Worm (Caenorhabditis elegans) whole organism, L3 larva: ENCODE data around the gene his-31.

Source experiments
- ZK546.5 ChIP-seq: sonication (generic microtip); optimal IDR thresholded peaks from 2 replicates; lab custom pipeline; 2017; ENCODE audit warnings: missing biosample characterization, missing genetic modification characterization
- aly-2 ChIP-seq: fragments of 150-350 bp; optimal IDR thresholded peaks from 2 replicates; lab custom pipeline; 2014; ENCODE audit warnings: missing biosample characterization, missing genetic modification characterization
- ama-1 ChIP-seq: fragments of 150-350 bp; optimal IDR thresholded peaks from 2 replicates; lab custom pipeline; 2018
- ceh-16 ChIP-seq: sonication (generic microtip); optimal IDR thresholded peaks from 2 replicates; lab custom pipeline; 2017; ENCODE audit warnings: missing biosample characterization, missing genetic modification characterization
- ceh-28 ChIP-seq: fragments of 150-350 bp; optimal IDR thresholded peaks from 2 replicates; lab custom pipeline; 2014; ENCODE audit warnings: missing biosample characterization, missing genetic modification reagents, missing genetic modification characterization
- ceh-82 ChIP-seq: fragments of 150-350 bp; optimal IDR thresholded peaks from 2 replicates; lab custom pipeline; 2014; ENCODE audit warnings: missing biosample characterization, missing genetic modification characterization
- ceh-9 ChIP-seq: sonication (generic microtip); optimal IDR thresholded peaks from 2 replicates; lab custom pipeline; 2018; ENCODE audit warnings: missing biosample characterization, missing genetic modification characterization
- egl-27 ChIP-seq: sonication (generic microtip); optimal IDR thresholded peaks from 4 replicates; lab custom pipeline; 2017; ENCODE audit warnings: missing biosample characterization, missing genetic modification reagents, missing genetic modification characterization
- elt-1 ChIP-seq: fragments of 150-350 bp; optimal IDR thresholded peaks from 2 replicates; lab custom pipeline; 2014; ENCODE audit warnings: missing biosample characterization, missing genetic modification characterization
- elt-2 ChIP-seq: sonication (generic microtip); optimal IDR thresholded peaks from 2 replicates; lab custom pipeline; 2016; ENCODE audit warnings: missing genetic modification reagents, mild to moderate bottlenecking, missing genetic modification characterization, missing compliant biosample characterization
- elt-3 ChIP-seq, 3 experiments: fragments of 150-350 bp in 1 of 3; sonication (generic microtip) in 2 of 3; optimal IDR thresholded peaks; 2 replicates in 2 of 3; 4 replicates in 1 of 3; lab custom pipeline; 2014 to 2017; ENCODE audit warnings: missing biosample characterization in 3 of 3, missing genetic modification characterization in 3 of 3
- eor-1 ChIP-seq, 2 experiments: fragments of 150-350 bp; optimal IDR thresholded peaks; 2 replicates each; lab custom pipeline; 2014 to 2018; ENCODE audit warnings: missing biosample characterization in 2 of 2, missing genetic modification characterization in 2 of 2
- fkh-10 ChIP-seq: sonication (generic microtip); optimal IDR thresholded peaks from 2 replicates; lab custom pipeline; 2017; ENCODE audit warnings: missing biosample characterization, missing genetic modification reagents, missing genetic modification characterization
- fkh-2 ChIP-seq: fragments of 150-350 bp; optimal IDR thresholded peaks from 2 replicates; lab custom pipeline; 2014; ENCODE audit warnings: missing biosample characterization, missing genetic modification reagents, missing genetic modification characterization
- fos-1 ChIP-seq: fragments of 150-350 bp; optimal IDR thresholded peaks from 2 replicates; lab custom pipeline; 2014; ENCODE audit warnings: missing biosample characterization, missing genetic modification characterization
- jun-1 ChIP-seq: fragments of 150-350 bp; optimal IDR thresholded peaks from 2 replicates; lab custom pipeline; 2014; ENCODE audit warnings: missing biosample characterization, missing genetic modification reagents, missing genetic modification characterization
- lin-39 ChIP-seq: fragments of 150-350 bp; optimal IDR thresholded peaks from 2 replicates; lab custom pipeline; 2018; ENCODE audit warnings: missing biosample characterization, missing genetic modification reagents, missing genetic modification characterization
- lsy-12 ChIP-seq: sonication (generic microtip); optimal IDR thresholded peaks from 2 replicates; lab custom pipeline; 2016; ENCODE audit warnings: mild to moderate bottlenecking, missing genetic modification characterization, missing compliant biosample characterization
- mml-1 ChIP-seq: fragments of 150-350 bp; sonication (generic microtip); optimal IDR thresholded peaks from 3 replicates; lab custom pipeline; 2014; ENCODE audit warnings: missing biosample characterization, missing genetic modification characterization
- nfya-1 ChIP-seq: sonication (generic microtip); optimal IDR thresholded peaks from 2 replicates; lab custom pipeline; 2017; ENCODE audit warnings: missing genetic modification characterization, mild to moderate bottlenecking, missing compliant biosample characterization, antibody characterized with exemption, moderate library complexity; ENCODE audit not compliant: insufficient read depth
- nhr-11 ChIP-seq: fragments of 150-350 bp; optimal IDR thresholded peaks from 2 replicates; lab custom pipeline; 2014; ENCODE audit warnings: missing biosample characterization, missing genetic modification characterization
- nhr-23 ChIP-seq: fragments of 150-350 bp; optimal IDR thresholded peaks from 2 replicates; lab custom pipeline; 2014; ENCODE audit warnings: missing biosample characterization, missing genetic modification reagents, missing genetic modification characterization
- nhr-237 ChIP-seq: fragments of 150-350 bp; optimal IDR thresholded peaks from 2 replicates; lab custom pipeline; 2014; ENCODE audit warnings: missing biosample characterization, missing genetic modification characterization
- nhr-25 ChIP-seq: sonication (generic microtip); optimal IDR thresholded peaks from 2 replicates; lab custom pipeline; 2017; ENCODE audit warnings: missing biosample characterization, missing genetic modification characterization
- nhr-28 ChIP-seq: fragments of 150-350 bp; optimal IDR thresholded peaks from 2 replicates; lab custom pipeline; 2014; ENCODE audit warnings: missing biosample characterization, missing genetic modification characterization
- nhr-43 ChIP-seq: sonication (generic microtip); optimal IDR thresholded peaks from 2 replicates; lab custom pipeline; 2016; ENCODE audit warnings: mild to moderate bottlenecking, missing genetic modification characterization, missing compliant biosample characterization; ENCODE audit not compliant: poor library complexity, severe bottlenecking
- nhr-67 ChIP-seq: fragments of 150-350 bp; optimal IDR thresholded peaks from 2 replicates; lab custom pipeline; 2014; ENCODE audit warnings: missing biosample characterization, missing genetic modification characterization
- nhr-77 ChIP-seq: fragments of 150-350 bp; optimal IDR thresholded peaks from 2 replicates; lab custom pipeline; 2014; ENCODE audit warnings: missing biosample characterization, missing genetic modification characterization
- pha-4 ChIP-seq: fragments of 150-350 bp; optimal IDR thresholded peaks from 2 replicates; lab custom pipeline; 2014; ENCODE audit warnings: missing biosample characterization, missing genetic modification reagents, missing genetic modification characterization
- skn-1 ChIP-seq: fragments of 150-350 bp; optimal IDR thresholded peaks from 2 replicates; lab custom pipeline; 2014; ENCODE audit warnings: missing biosample characterization, missing genetic modification characterization
- snpc-4 ChIP-seq: fragments of 150-350 bp; optimal IDR thresholded peaks from 2 replicates; lab custom pipeline; 2014; ENCODE audit warnings: missing biosample characterization, missing genetic modification characterization
- unc-39 ChIP-seq: sonication (generic microtip); optimal IDR thresholded peaks from 4 replicates; lab custom pipeline; 2017; ENCODE audit warnings: missing biosample characterization, missing genetic modification characterization
- unc-62 ChIP-seq: fragments of 150-350 bp; sonication (generic microtip); optimal IDR thresholded peaks from 4 replicates; lab custom pipeline; 2014; ENCODE audit warnings: missing biosample characterization, missing genetic modification reagents, missing genetic modification characterization

his-31 gene

DNA sequence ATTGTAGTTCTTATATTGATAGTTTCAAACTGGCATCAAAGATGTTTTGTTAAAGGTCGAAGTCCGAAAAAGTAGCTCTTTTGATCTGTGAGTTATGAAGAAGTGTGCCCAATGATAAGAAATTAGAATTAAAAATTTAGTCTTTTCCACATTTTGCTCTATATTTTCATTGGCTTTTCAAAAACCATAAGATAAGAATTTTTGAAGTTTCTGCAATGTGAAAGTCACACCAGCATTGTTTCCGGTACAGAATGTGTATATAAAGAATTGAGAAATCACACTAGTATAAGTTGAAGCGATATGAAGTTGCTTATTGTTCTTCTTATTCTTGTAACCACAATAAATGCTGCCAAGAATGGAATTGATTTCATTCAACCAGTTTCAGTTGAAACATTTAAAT, 1.3 kb downstream of the his-31 start, which contains the start of gene lys-10:
lys-10 (plus strand) TSS at position 301 of the 400 bp plus-strand sequence.
- TF ChIP-seq nhr-237 (no peak), elt-2 (tag; lab: Kevin White, UChicago) (no peak), nhr-28 (tag; lab: Kevin White, UChicago) (no peak), fkh-2 (tag; lab: Kevin White, UChicago) (no peak)

DNA sequence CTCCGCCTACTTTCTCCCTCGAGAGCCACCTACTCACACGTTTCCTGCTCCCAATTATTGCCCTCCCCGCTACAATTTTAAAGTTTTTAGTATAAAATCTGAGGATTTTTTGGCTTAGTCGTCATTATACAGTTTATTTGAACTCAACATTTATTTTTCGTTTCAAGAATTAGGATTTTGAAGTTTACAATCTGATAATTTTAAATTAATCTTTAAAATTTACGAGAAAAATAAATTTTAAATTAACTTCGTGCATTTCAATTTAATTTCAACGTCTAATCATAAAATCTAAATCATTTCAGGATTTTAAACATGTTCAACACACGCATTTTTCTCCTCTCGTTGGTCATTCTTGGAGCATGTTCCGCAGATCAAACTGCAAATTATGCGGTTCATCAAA, 4.9 kb downstream of the his-31 start, which contains the start of gene F35H10.2:
F35H10.2 (plus strand) TSS at position 301 of the 400 bp plus-strand sequence.
- TF ChIP-seq egl-27 (no peak), elt-1 (no peak), eor-1 (tag; optimal IDR thresholded peaks at IDR 0.05; lab: Kevin White, UChicago) (no peak), elt-3 (tag; optimal IDR thresholded peaks at IDR 0.05; lab: Kevin White, UChicago) (no peak), fos-1 (tag; lab: Kevin White, UChicago) (no peak), ceh-28 (tag; lab: Kevin White, UChicago) (no peak), nhr-237 (no peak), unc-62 (GFP tag; lab: Kevin White, UChicago) (no peak), nhr-23 (tag; lab: Kevin White, UChicago) (no peak)
- TF ChIP-seq, all 47 proteins: peak for 0

DNA sequence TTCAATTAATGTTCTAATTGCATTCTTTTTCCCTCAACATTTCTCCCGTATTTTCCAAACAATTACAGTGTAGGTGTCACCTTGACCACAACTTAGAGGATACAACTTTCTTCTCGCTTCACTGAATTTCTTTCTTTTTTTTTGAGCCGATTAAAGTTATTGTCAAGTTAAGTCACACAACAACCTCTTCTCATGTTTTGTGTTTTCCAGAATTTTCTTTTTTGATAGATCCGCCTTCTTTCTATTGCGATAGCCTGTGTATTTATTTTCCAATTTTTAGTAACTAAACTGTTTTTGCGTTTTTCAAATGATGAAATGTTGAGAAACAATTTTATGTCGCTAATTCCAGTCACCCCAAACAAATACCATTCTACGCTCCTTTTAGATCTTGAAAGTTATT, 8.1 kb downstream of the his-31 start, which contains the start of gene F35H10.3:
F35H10.3 (plus strand) TSS at position 301 of the 400 bp plus-strand sequence.
- no peak for TF ChIP-seq lin-39 (tag; lab: Kevin White, UChicago)
- no peak for TF ChIP-seq pha-4
- no peak for TF ChIP-seq ZK546.5 (tag; lab: Kevin White, UChicago)
- TF ChIP-seq eor-1 (tag; optimal IDR thresholded peaks at IDR 0.05; lab: Kevin White, UChicago) = no peak
- TF ChIP-seq nhr-77 = no peak
- no peak for TF ChIP-seq nhr-67
- no peak for TF ChIP-seq elt-2 (tag; lab: Kevin White, UChicago)
- no peak for TF ChIP-seq ceh-9
- no peak for TF ChIP-seq lsy-12 (tag; lab: Kevin White, UChicago)
- no peak for TF ChIP-seq fos-1 (tag; lab: Kevin White, UChicago)
- no peak for TF ChIP-seq fkh-10 (GFP tag; lab: Kevin White, UChicago)
- TF ChIP-seq nhr-11 (tag; lab: Kevin White, UChicago) = no peak
- TF ChIP-seq nhr-43 = no peak
- TF ChIP-seq snpc-4 (tag; lab: Kevin White, UChicago) = no peak
- no peak for TF ChIP-seq nfya-1 (tag; lab: Kevin White, UChicago)
- TF ChIP-seq aly-2 (tag; lab: Kevin White, UChicago) = no peak
- TF ChIP-seq ceh-82 (tag; lab: Kevin White, UChicago) = no peak
- TF ChIP-seq ama-1 (lab: Kevin White, UChicago) = no peak
- TF ChIP-seq nhr-25 (tag; lab: Kevin White, UChicago) = no peak

DNA sequence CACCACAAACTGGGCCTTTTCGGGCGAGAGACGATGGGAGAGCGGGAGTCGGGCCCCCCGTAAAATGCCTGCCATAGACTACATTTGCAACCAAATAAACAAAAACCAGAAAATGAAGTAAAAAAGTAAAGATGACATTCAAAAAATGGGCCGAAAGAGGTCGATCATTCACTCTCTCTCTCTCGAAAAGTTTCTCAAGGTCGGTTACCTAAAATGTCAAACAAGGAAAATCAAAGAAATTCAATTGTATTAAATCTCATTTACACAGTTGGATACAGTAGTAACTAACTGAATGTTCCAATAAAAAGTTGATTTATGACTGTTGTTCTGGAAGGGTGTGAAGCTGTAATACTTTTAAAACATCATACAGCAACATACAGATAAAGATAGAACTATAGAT, 15.0 kb downstream of the his-31 start:
- TF ChIP-seq nhr-25 (tag; lab: Kevin White, UChicago) (peak; percentile 27), unc-62 (GFP tag; lab: Kevin White, UChicago) (no peak), nhr-43 (no peak), mml-1 (tag; lab: Kevin White, UChicago) (no peak)

DNA sequence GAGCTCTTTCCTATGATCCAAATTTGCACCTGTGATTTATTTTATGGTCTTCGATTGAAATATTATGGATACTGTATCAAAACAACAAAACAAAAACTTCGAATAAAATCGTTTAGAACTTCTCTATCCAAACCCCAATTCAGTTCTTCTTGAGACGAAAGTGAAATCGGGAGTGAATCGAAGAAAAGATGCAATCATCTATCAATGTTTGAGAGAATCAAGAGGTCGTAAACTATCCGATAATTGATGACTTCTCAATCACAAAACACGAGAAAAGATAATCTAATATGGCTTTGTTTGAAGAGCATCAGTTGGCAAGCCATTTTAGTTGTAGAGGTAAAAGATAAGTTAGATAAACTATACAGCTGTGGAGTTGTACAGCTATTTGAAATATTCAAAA, 16.0 kb downstream of the his-31 start:
- TF ChIP-seq jun-1 (tag; lab: Kevin White, UChicago) = no peak
- TF ChIP-seq skn-1 (tag; lab: Kevin White, UChicago) = no peak
- peak; percentile 34 for TF ChIP-seq nhr-23 (tag; lab: Kevin White, UChicago)
- no peak for TF ChIP-seq fos-1 (tag; lab: Kevin White, UChicago)
- no peak for TF ChIP-seq ceh-16 (tag; lab: Kevin White, UChicago)
- TF ChIP-seq, all 47 proteins: peak for 1

DNA sequence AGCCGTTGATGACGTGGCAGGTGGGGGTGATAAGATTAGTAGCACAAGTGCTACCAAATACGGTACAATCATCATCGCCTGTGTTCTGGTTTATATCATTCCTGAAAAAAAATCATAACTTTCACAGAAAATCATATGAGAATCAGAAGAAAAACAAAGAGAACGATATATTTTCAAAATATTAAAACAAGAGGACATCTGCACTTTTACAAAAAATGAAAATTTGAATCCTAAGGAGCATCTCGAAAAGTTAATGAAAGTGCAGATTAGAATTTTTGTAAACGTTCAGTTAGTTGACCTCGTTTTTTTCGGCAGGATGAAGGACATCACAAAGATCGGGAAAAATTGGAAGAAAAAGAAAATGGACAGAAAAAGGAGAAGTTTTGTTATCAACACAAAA, 20.9 kb downstream of the his-31 start, which contains the start of gene F35H10.10:
F35H10.10 (minus strand) TSS at position 101 of the 400 bp plus-strand sequence.
- TF ChIP-seq nhr-23 (tag; lab: Kevin White, UChicago) (peak; percentile 21), unc-39 (no peak)
